Worm (Caenorhabditis elegans) whole organism, late embryonic: ENCODE data around the gene skr-21.

ENCODE experiments used
- C08G9.2 ChIP-seq: sonication (generic microtip); optimal IDR thresholded peaks from 2 replicates; lab custom pipeline; 2016; ENCODE audit warnings: mild to moderate bottlenecking, missing genetic modification characterization, moderate library complexity, missing compliant biosample characterization
- F13H6.1 ChIP-seq: sonication (generic microtip); optimal IDR thresholded peaks from 2 replicates; lab custom pipeline; 2016; ENCODE audit warnings: missing genetic modification characterization, missing compliant biosample characterization
- ama-1 ChIP-seq: fragments of 150-350 bp; optimal IDR thresholded peaks from 2 replicates; lab custom pipeline; 2014
- ceh-14 ChIP-seq: sonication (generic microtip); optimal IDR thresholded peaks from 2 replicates; lab custom pipeline; 2016; ENCODE audit warnings: missing genotype, missing genetic modification characterization, missing compliant biosample characterization
- ceh-18 ChIP-seq: sonication (generic microtip); optimal IDR thresholded peaks from 2 replicates; lab custom pipeline; 2016; ENCODE audit warnings: missing genetic modification characterization, missing compliant biosample characterization
- ceh-19 ChIP-seq: fragments of 200-800 bp; sonication (Bioruptor generic); optimal IDR thresholded peaks from 2 replicates; lab custom pipeline; 2018; ENCODE audit warnings: mild to moderate bottlenecking, missing genetic modification characterization, missing compliant biosample characterization
- ceh-2 ChIP-seq: sonication (generic microtip); optimal IDR thresholded peaks from 2 replicates; lab custom pipeline; 2016; ENCODE audit warnings: missing genotype, missing genetic modification characterization, missing compliant biosample characterization
- ceh-22 ChIP-seq: sonication (generic microtip); optimal IDR thresholded peaks from 2 replicates; lab custom pipeline; 2017; ENCODE audit warnings: missing biosample characterization, missing genetic modification characterization
- ceh-24 ChIP-seq: sonication (generic microtip); optimal IDR thresholded peaks from 2 replicates; lab custom pipeline; 2016; ENCODE audit warnings: mild to moderate bottlenecking, missing genetic modification characterization, missing compliant biosample characterization
- ceh-30 ChIP-seq: fragments of 150-350 bp; optimal IDR thresholded peaks from 2 replicates; lab custom pipeline; 2014; ENCODE audit warnings: missing biosample characterization, missing genetic modification characterization
- ceh-31 ChIP-seq: sonication (generic microtip); optimal IDR thresholded peaks from 2 replicates; lab custom pipeline; 2016; ENCODE audit warnings: missing genetic modification characterization, missing compliant biosample characterization
- ceh-45 ChIP-seq: fragments of 200-800 bp; sonication (Bioruptor generic); IDR thresholded peaks from 2 replicates; pipeline ENCODE4 v1.3.6; 2022; ENCODE audit warnings: missing genetic modification reagents, missing genetic modification characterization, missing compliant biosample characterization
- elt-2 ChIP-seq: sonication (generic microtip); optimal IDR thresholded peaks from 2 replicates; lab custom pipeline; 2016; ENCODE audit warnings: missing genetic modification reagents, missing genetic modification characterization, missing compliant biosample characterization
- elt-4 ChIP-seq: sonication (generic microtip); optimal IDR thresholded peaks from 2 replicates; lab custom pipeline; 2016; ENCODE audit warnings: missing genetic modification characterization, missing compliant biosample characterization
- fax-1 ChIP-seq: sonication (generic microtip); optimal IDR thresholded peaks from 2 replicates; lab custom pipeline; 2016; ENCODE audit warnings: missing genotype, missing genetic modification characterization, missing compliant biosample characterization
- gmeb-2 ChIP-seq: sonication (generic microtip); optimal IDR thresholded peaks from 2 replicates; lab custom pipeline; 2016; ENCODE audit warnings: missing genetic modification characterization, inconsistent platforms, missing compliant biosample characterization
- hlh-13 ChIP-seq: fragments of 200-800 bp; sonication (Bioruptor generic); optimal IDR thresholded peaks from 2 replicates; lab custom pipeline; 2018; ENCODE audit warnings: mild to moderate bottlenecking, missing genetic modification characterization, missing compliant biosample characterization
- hlh-6 ChIP-seq: sonication (generic microtip); optimal IDR thresholded peaks from 2 replicates; lab custom pipeline; 2016; ENCODE audit warnings: missing genotype, missing genetic modification characterization, missing compliant biosample characterization
- hlh-8 ChIP-seq: sonication (generic microtip); optimal IDR thresholded peaks from 2 replicates; lab custom pipeline; 2016; ENCODE audit warnings: missing genotype, missing genetic modification characterization, missing compliant biosample characterization
- lim-6 ChIP-seq: sonication (generic microtip); optimal IDR thresholded peaks from 2 replicates; lab custom pipeline; 2016; ENCODE audit warnings: missing genetic modification characterization, missing compliant biosample characterization
- lin-11 ChIP-seq: fragments of 200-800 bp; sonication (Bioruptor generic); optimal IDR thresholded peaks from 2 replicates; lab custom pipeline; 2018; ENCODE audit warnings: mild to moderate bottlenecking, missing genetic modification characterization, missing compliant biosample characterization
- madf-2 ChIP-seq: sonication (generic microtip); optimal IDR thresholded peaks from 2 replicates; lab custom pipeline; 2017; ENCODE audit warnings: missing genetic modification characterization, missing compliant biosample characterization
- nfya-1 ChIP-seq: sonication (generic microtip); optimal IDR thresholded peaks from 2 replicates; lab custom pipeline; 2017; ENCODE audit warnings: missing genetic modification characterization, mild to moderate bottlenecking, missing compliant biosample characterization, antibody characterized with exemption, moderate library complexity
- npax-4 ChIP-seq: sonication (generic microtip); optimal IDR thresholded peaks from 2 replicates; lab custom pipeline; 2016; ENCODE audit warnings: missing genetic modification characterization, missing compliant biosample characterization
- pax-1 ChIP-seq: fragments of 150-350 bp; optimal IDR thresholded peaks from 2 replicates; lab custom pipeline; 2014; ENCODE audit warnings: missing biosample characterization, missing genetic modification characterization
- pha-2 ChIP-seq: sonication (generic microtip); optimal IDR thresholded peaks from 2 replicates; lab custom pipeline; 2017; ENCODE audit warnings: mild to moderate bottlenecking, missing genetic modification characterization, missing compliant biosample characterization
- pha-4 ChIP-seq: fragments of 150-350 bp; optimal IDR thresholded peaks from 2 replicates; lab custom pipeline; 2018; ENCODE audit warnings: missing biosample characterization, missing genetic modification reagents, missing genetic modification characterization
- pros-1 ChIP-seq: fragments of 150-350 bp; optimal IDR thresholded peaks from 2 replicates; lab custom pipeline; 2014; ENCODE audit warnings: missing biosample characterization, missing genetic modification reagents, missing genetic modification characterization
- rnt-1 ChIP-seq: sonication (generic microtip); optimal IDR thresholded peaks from 2 replicates; lab custom pipeline; 2016; ENCODE audit warnings: missing genetic modification characterization, missing compliant biosample characterization
- tbx-2 ChIP-seq: sonication (generic microtip); optimal IDR thresholded peaks from 2 replicates; lab custom pipeline; 2016; ENCODE audit warnings: missing genetic modification characterization, missing compliant biosample characterization
- tbx-7 ChIP-seq: sonication (generic microtip); optimal IDR thresholded peaks from 2 replicates; lab custom pipeline; 2016; ENCODE audit warnings: missing genotype, missing genetic modification characterization, missing compliant biosample characterization
- unc-42 ChIP-seq: sonication (generic microtip); optimal IDR thresholded peaks from 2 replicates; lab custom pipeline; 2016; ENCODE audit warnings: missing genotype, missing genetic modification characterization, missing compliant biosample characterization
- unc-55 ChIP-seq: sonication (generic microtip); optimal IDR thresholded peaks from 2 replicates; lab custom pipeline; 2017; ENCODE audit warnings: missing biosample characterization, missing genetic modification reagents, missing genetic modification characterization
- zip-5 ChIP-seq: sonication (generic microtip); optimal IDR thresholded peaks from 2 replicates; lab custom pipeline; 2016; ENCODE audit warnings: missing genetic modification characterization, missing compliant biosample characterization

skr-21 gene

ce11 chrX:13216802-13217201 lies 9.7 kb downstream of the skr-21 start, which contains the start of gene R12H7.4:
Gene R12H7.4 (plus strand): TSS chrX:13217102.
- TF ChIP-seq F13H6.1 (tag; lab: Kevin White, UChicago) (no peak), lim-6 (no peak), C08G9.2 (tag; lab: Kevin White, UChicago) (no peak), zip-5 (tag; lab: Kevin White, UChicago) (no peak), hlh-6 (tag; lab: Kevin White, UChicago) (no peak), pha-4 (tag; lab: Kevin White, UChicago) (no peak), ceh-18 (no peak), fax-1 (tag; lab: Kevin White, UChicago) (no peak), ama-1 (lab: Kevin White, UChicago) (no peak), pros-1 (tag; lab: Kevin White, UChicago) (no peak), npax-4 (tag; lab: Kevin White, UChicago) (no peak), madf-2 (tag; lab: Kevin White, UChicago) (no peak), ceh-30 (tag; lab: Kevin White, UChicago) (no peak), ceh-2 (tag; lab: Kevin White, UChicago) (no peak), rnt-1 (tag; lab: Kevin White, UChicago) (no peak)

- TF ChIP-seq ama-1 (lab: Kevin White, UChicago) (no peak), ceh-14 (no peak), F13H6.1 (tag; lab: Kevin White, UChicago) (no peak), rnt-1 (tag; lab: Kevin White, UChicago) (no peak)
Observed at ce11 chrX:13212528-13212927, 13.9 kb downstream of the skr-21 start.

- TF ChIP-seq hlh-13 (no peak), ceh-14 (peak; percentile 27), ceh-24 (tag; lab: Kevin White, UChicago) (no peak), unc-55 (GFP tag; lab: Kevin White, UChicago) (no peak), tbx-7 (tag; lab: Kevin White, UChicago) (no peak), ceh-31 (tag; lab: Kevin White, UChicago) (peak; percentile 60), tbx-2 (tag; lab: Kevin White, UChicago) (peak; percentile 42), hlh-8 (tag; lab: Kevin White, UChicago) (no peak), unc-42 (tag; lab: Kevin White, UChicago) (peak; percentile 78), elt-2 (tag; lab: Kevin White, UChicago) (no peak), ceh-18 (peak; percentile 67), nfya-1 (tag; lab: Kevin White, UChicago) (no peak)
- TF ChIP-seq, all 69 proteins: peak for 5
Observed at ce11 chrX:13210478-13210877, 16.0 kb downstream of the skr-21 start.

ce11 chrX:13209026-13209425 lies 17.4 kb downstream of the skr-21 start:
- peak; percentile 22 for TF ChIP-seq nfya-1 (tag; lab: Kevin White, UChicago)
- no peak for TF ChIP-seq ceh-45
- TF ChIP-seq unc-42 (tag; lab: Kevin White, UChicago): peak; percentile 2
- TF ChIP-seq, all 69 proteins: peak for 2

- TF ChIP-seq pha-2 (tag; lab: Kevin White, UChicago) (no peak), pax-1 (no peak), ceh-22 (no peak), rnt-1 (tag; lab: Kevin White, UChicago) (no peak), hlh-13 (no peak), hlh-6 (tag; lab: Kevin White, UChicago) (no peak), ceh-19 (GFP tag; lab: Kevin White, UChicago) (no peak), elt-4 (tag; lab: Kevin White, UChicago) (no peak), ceh-18 (peak; percentile 7), unc-55 (GFP tag; lab: Kevin White, UChicago) (peak; percentile 3), ama-1 (lab: Kevin White, UChicago) (no peak), gmeb-2 (no peak), lin-11 (tag; lab: Kevin White, UChicago) (no peak)
- TF ChIP-seq, all 69 proteins: peak for 2
Observed at ce11 chrX:13206911-13207310, 19.6 kb downstream of the skr-21 start.
